Worm (Caenorhabditis elegans) whole organism, L4/young adult: ENCODE results near the gene C06E8.5.

Experiments
- W03F9.2 ChIP-seq: fragments of 150-350 bp; optimal IDR thresholded peaks from 2 replicates; lab custom pipeline; 2014; ENCODE audit warnings: missing biosample characterization, missing genetic modification characterization
- him-1 ChIP-seq: sonication (generic microtip); optimal IDR thresholded peaks from 2 replicates; lab custom pipeline; 2016; ENCODE audit warnings: missing genotype, missing genetic modification reagents, missing genetic modification characterization, missing compliant biosample characterization

- TF ChIP-seq him-1 (tag; lab: Kevin White, UChicago) (no peak), W03F9.2 (no peak)
Measured at ce11 chrIII:7019724-7020123, 14.5 kb upstream of the C06E8.5 start.
